Worm (Caenorhabditis elegans): Measurements from ENCODE around the gene K11D12.11.

Gene K11D12.11

ce11 chrV:5050073-5050599 lies 10.7 kb upstream of the K11D12.11 start:
- TF ChIP-seq nhr-2 (tag; optimal IDR thresholded peaks at IDR 0.05) (no peak), nhr-237 (tag; optimal IDR thresholded peaks at IDR 0.05) (no peak), sptf-1 (tag; optimal IDR thresholded peaks at IDR 0.05) (no peak), elt-1 (tag; optimal IDR thresholded peaks at IDR 0.05; ENCODE audit: borderline replicate concordance, insufficient read depth) (no peak)

- peak; percentile 63 for TF ChIP-seq lsy-2 (tag; optimal IDR thresholded peaks at IDR 0.05)
- peak; percentile 88 for TF ChIP-seq blmp-1 (tag; optimal IDR thresholded peaks at IDR 0.05)
- peak; percentile 37 for TF ChIP-seq tbx-8 (GFP tag; optimal IDR thresholded peaks at IDR 0.05)
- peak; percentile 92 for TF ChIP-seq nhr-237 (tag; optimal IDR thresholded peaks at IDR 0.05)
- peak; percentile 35 for TF ChIP-seq bed-3 (GFP tag; optimal IDR thresholded peaks at IDR 0.05)
- no peak for TF ChIP-seq mab-5 (tag; optimal IDR thresholded peaks at IDR 0.05)
- TF ChIP-seq nhr-28 (tag; optimal IDR thresholded peaks at IDR 0.05): no peak
- TF ChIP-seq zip-8 (tag; optimal IDR thresholded peaks at IDR 0.05): no peak
- TF ChIP-seq nhr-12 (tag; optimal IDR thresholded peaks at IDR 0.05): no peak
- peak; percentile 95 for TF ChIP-seq unc-120 (tag; optimal IDR thresholded peaks at IDR 0.05; ENCODE audit: poor library complexity, severe bottlenecking)
- peak; percentile 87 for TF ChIP-seq ces-1 (GFP tag; optimal IDR thresholded peaks at IDR 0.05)
- TF ChIP-seq unc-62 (GFP tag; optimal IDR thresholded peaks at IDR 0.05): peak; percentile 73
- peak; percentile 28 for TF ChIP-seq sptf-1 (tag; optimal IDR thresholded peaks at IDR 0.05)
- TF ChIP-seq elt-1 (tag; optimal IDR thresholded peaks at IDR 0.05; ENCODE audit: borderline replicate concordance, insufficient read depth): no peak
- TF ChIP-seq sem-2 (GFP tag; optimal IDR thresholded peaks at IDR 0.05): no peak
- peak; percentile 42 for TF ChIP-seq pha-4 (tag; optimal IDR thresholded peaks at IDR 0.05)
- TF ChIP-seq hlh-1 (tag; optimal IDR thresholded peaks at IDR 0.05): peak; percentile 53
- TF ChIP-seq lin-13 (tag; optimal IDR thresholded peaks at IDR 0.05): peak; percentile 42
- peak; percentile 10 for TF ChIP-seq ztf-11 (tag; optimal IDR thresholded peaks at IDR 0.05)
- TF ChIP-seq ham-2 (GFP tag; optimal IDR thresholded peaks at IDR 0.05): no peak
- peak; percentile 3 for TF ChIP-seq mep-1 (tag; optimal IDR thresholded peaks at IDR 0.05)
- peak; percentile 61 for TF ChIP-seq drap-1 (GFP tag; optimal IDR thresholded peaks at IDR 0.05)
- TF ChIP-seq snpc-4 (tag; optimal IDR thresholded peaks at IDR 0.05): no peak
Measured at ce11 chrV:5049333-5049942, 10.0 kb upstream of the K11D12.11 start, which contains the start of the genes pqn-51 and K11D12.14. Gene pqn-51, plus strand, starts transcription at chrV:5049607. Gene K11D12.14, plus strand, starts transcription at chrV:5049636.

- TF ChIP-seq nhr-12 (tag; optimal IDR thresholded peaks at IDR 0.05) (no peak), sptf-1 (tag; optimal IDR thresholded peaks at IDR 0.05) (no peak), mls-2 (tag; optimal IDR thresholded peaks at IDR 0.05) (no peak), sem-2 (GFP tag; optimal IDR thresholded peaks at IDR 0.05) (no peak), hlh-1 (tag; optimal IDR thresholded peaks at IDR 0.05) (no peak), pha-4 (tag; optimal IDR thresholded peaks at IDR 0.05) (no peak), flh-1 (GFP tag; optimal IDR thresholded peaks at IDR 0.05) (no peak), nhr-237 (tag; optimal IDR thresholded peaks at IDR 0.05) (no peak)
Measured at ce11 chrV:5046558-5046957, 7.2 kb upstream of the K11D12.11 start.

ce11 chrV:5046103-5046502 lies 6.7 kb upstream of the K11D12.11 start, which contains the start of gene exc-14:
Gene exc-14, minus strand, starts transcription at chrV:5046203.
- no peak for TF ChIP-seq cnd-1 (tag; optimal IDR thresholded peaks at IDR 0.05)
- no peak for TF ChIP-seq tbx-8 (GFP tag; optimal IDR thresholded peaks at IDR 0.05)
- TF ChIP-seq unc-39 (tag; optimal IDR thresholded peaks at IDR 0.05): no peak
- no peak for TF ChIP-seq ceh-83 (GFP tag; optimal IDR thresholded peaks at IDR 0.05)
- no peak for TF ChIP-seq lin-32 (GFP tag; optimal IDR thresholded peaks at IDR 0.05)
- TF ChIP-seq hlh-1 (tag; optimal IDR thresholded peaks at IDR 0.05): no peak
- TF ChIP-seq nhr-237 (tag; optimal IDR thresholded peaks at IDR 0.05): no peak
- TF ChIP-seq sem-2 (GFP tag; optimal IDR thresholded peaks at IDR 0.05): no peak

ce11 chrV:5040925-5041324 lies 1.5 kb upstream of the K11D12.11 start, which contains the start of gene K11D12.8:
Gene K11D12.8, minus strand, starts transcription at chrV:5041001.
- TF ChIP-seq nhr-237 (tag; optimal IDR thresholded peaks at IDR 0.05): no peak
- TF ChIP-seq elt-3 (tag; optimal IDR thresholded peaks at IDR 0.05): no peak
- no peak for TF ChIP-seq unc-39 (tag; optimal IDR thresholded peaks at IDR 0.05)
- no peak for TF ChIP-seq nhr-76 (tag; optimal IDR thresholded peaks at IDR 0.05)
- TF ChIP-seq lin-13 (tag; optimal IDR thresholded peaks at IDR 0.05): no peak
- no peak for TF ChIP-seq ztf-11 (tag; optimal IDR thresholded peaks at IDR 0.05)
- no peak for TF ChIP-seq ces-1 (GFP tag; optimal IDR thresholded peaks at IDR 0.05)
- TF ChIP-seq nhr-28 (tag; optimal IDR thresholded peaks at IDR 0.05): no peak
- TF ChIP-seq nhr-2 (tag; optimal IDR thresholded peaks at IDR 0.05): no peak
- TF ChIP-seq mls-2 (tag; optimal IDR thresholded peaks at IDR 0.05): no peak
- TF ChIP-seq unc-62 (GFP tag; optimal IDR thresholded peaks at IDR 0.05): no peak
- no peak for TF ChIP-seq snpc-4 (tag; optimal IDR thresholded peaks at IDR 0.05)
- TF ChIP-seq ceh-39 (tag; optimal IDR thresholded peaks at IDR 0.05): no peak
- TF ChIP-seq pha-4 (tag; optimal IDR thresholded peaks at IDR 0.05): no peak
